Worm (Caenorhabditis elegans): ENCODE results near the gene srx-88.

The srx-88 gene

DNA sequence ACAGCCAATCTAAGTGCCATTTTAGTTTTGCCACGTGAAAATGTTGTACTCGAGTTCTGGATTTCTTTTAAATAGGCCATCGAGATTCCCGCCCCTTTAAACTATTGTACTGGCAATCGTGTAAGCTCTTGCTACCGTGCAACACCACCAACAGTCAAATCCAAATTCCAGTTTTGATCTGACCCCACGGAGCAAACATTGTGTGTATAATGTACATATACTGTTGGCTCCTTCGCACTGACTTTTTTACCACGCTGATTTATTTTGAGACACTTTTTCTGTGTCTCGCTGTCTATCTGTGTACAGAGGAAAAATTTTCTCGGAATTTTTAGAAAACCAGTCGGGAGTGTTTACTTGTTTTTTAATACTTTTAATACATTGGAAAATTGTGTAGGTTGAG, 26.7 kb downstream of the srx-88 start, which contains the start of gene piit-1:
Gene piit-1 (minus strand): TSS at position 101 of the 400 bp plus-strand sequence.
- TF ChIP-seq ama-1 (optimal IDR thresholded peaks at IDR 0.05), result no peak

DNA sequence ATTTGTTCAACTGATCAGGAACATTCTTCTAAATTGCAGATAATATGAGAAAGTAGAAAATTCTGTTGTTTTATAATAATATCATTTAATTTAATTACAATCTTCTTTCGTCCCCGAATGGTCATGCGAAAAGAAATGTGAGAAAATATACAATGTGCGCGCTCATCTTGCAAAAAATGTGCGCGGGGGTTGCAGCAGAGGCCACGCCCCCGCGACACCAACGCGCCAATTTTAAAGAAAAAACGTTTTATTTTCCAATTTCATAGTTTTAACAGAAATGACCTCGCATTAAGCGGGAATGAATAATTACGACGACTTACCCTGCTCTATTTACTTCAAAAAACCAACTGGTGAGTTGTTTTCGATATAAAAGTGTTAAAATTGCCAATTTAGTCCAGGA, 27.2 kb downstream of the srx-88 start, which contains the start of gene sas-5:
Gene sas-5 (plus strand): TSS at position 257 of the 400 bp plus-strand sequence.
- TF ChIP-seq tra-1 (GFP tag; IDR thresholded peaks at IDR 0.05), result 0 out of 2 replicates have a peak, but pooled peaks have one; percentile 20
- no peak for TF ChIP-seq spr-3 (GFP tag; optimal IDR thresholded peaks at IDR 0.05)
- TF ChIP-seq duxl-1 (tag; optimal IDR thresholded peaks at IDR 0.05; ENCODE audit: poor library complexity), result peak; percentile 88
- peak; percentile 4 for TF ChIP-seq ztf-7 (tag; optimal IDR thresholded peaks at IDR 0.05)
- peak; percentile 46 for TF ChIP-seq nhr-6 (tag; optimal IDR thresholded peaks at IDR 0.05)
- TF ChIP-seq lin-39 (tag; optimal IDR thresholded peaks at IDR 0.05), result no peak
- TF ChIP-seq mes-2 (tag; optimal IDR thresholded peaks at IDR 0.05; ENCODE audit: poor library complexity, severe bottlenecking), result peak; percentile 95
- peak; percentile 58 for TF ChIP-seq dve-1 (tag; optimal IDR thresholded peaks at IDR 0.05; ENCODE audit: insufficient read depth)
- TF ChIP-seq nhr-28 (tag; optimal IDR thresholded peaks at IDR 0.05), result peak; percentile 8
- peak; percentile 79 for TF ChIP-seq hmg-1.1 (GFP tag; IDR thresholded peaks at IDR 0.05)
- TF ChIP-seq spr-1 (tag; optimal IDR thresholded peaks at IDR 0.05), result peak; percentile 57
- TF ChIP-seq Y5F2A.4 (GFP tag; optimal IDR thresholded peaks at IDR 0.05), result no peak
- peak in 1 of 2 experiments; percentile 55 for TF ChIP-seq mdl-1 (tag; optimal IDR thresholded peaks at IDR 0.05)
- TF ChIP-seq mdt-29 (GFP tag; IDR thresholded peaks at IDR 0.05), result no peak
- TF ChIP-seq dmd-6 (GFP tag; IDR thresholded peaks at IDR 0.05), result peak; percentile 54; the same call in 1 of the 2 replicates
- peak; percentile 82 for TF ChIP-seq unc-130 (GFP tag; optimal IDR thresholded peaks at IDR 0.05)
- TF ChIP-seq daf-16 (GFP tag; optimal IDR thresholded peaks at IDR 0.05), result peak in 1 of 2 experiments; percentile 43
- TF ChIP-seq daf-16 (tag; optimal IDR thresholded peaks at IDR 0.05), result peak; percentile 45
- TF ChIP-seq ces-1 (GFP tag; optimal IDR thresholded peaks at IDR 0.05), result peak; percentile 34
- no peak for TF ChIP-seq madf-9 (GFP tag; conservative IDR thresholded peaks at IDR 0.05)
- TF ChIP-seq F44E2.7 (GFP tag; IDR thresholded peaks at IDR 0.05), result no peak
- TF ChIP-seq nhr-42 (GFP tag; IDR thresholded peaks at IDR 0.05), result 0 out of 2 replicates have a peak, but pooled peaks have one; percentile 11
- peak; percentile 64 for TF ChIP-seq hlh-11 (tag; optimal IDR thresholded peaks at IDR 0.05)
- peak; percentile 52 for TF ChIP-seq nhr-102 (tag; optimal IDR thresholded peaks at IDR 0.05)
- no peak for TF ChIP-seq tag-97 (GFP tag; IDR thresholded peaks at IDR 0.05)
- peak; percentile 37; the same call in 1 of the 2 replicates for TF ChIP-seq snpc-1.2 (GFP tag; IDR thresholded peaks at IDR 0.05)
- TF ChIP-seq php-3 (GFP tag; IDR thresholded peaks at IDR 0.05), result 0 out of 2 replicates have a peak, but pooled peaks have one; percentile 9
- TF ChIP-seq mep-1 (tag; optimal IDR thresholded peaks at IDR 0.05), result peak; percentile 74
- peak; percentile 64; the same call in 1 of the 2 replicates for TF ChIP-seq egl-43 (GFP tag; IDR thresholded peaks at IDR 0.05)
- no peak for TF ChIP-seq Y48G9A.11 (GFP tag; IDR thresholded peaks at IDR 0.05)
- no peak for TF ChIP-seq ceh-82 (tag; optimal IDR thresholded peaks at IDR 0.05)
- TF ChIP-seq lin-38 (GFP tag; IDR thresholded peaks at IDR 0.05), result peak; percentile 81
- peak; percentile 61 for TF ChIP-seq lin-13 (GFP tag; optimal IDR thresholded peaks at IDR 0.05)
- TF ChIP-seq hlh-30 (tag; optimal IDR thresholded peaks at IDR 0.05; ENCODE audit: insufficient read depth), result peak; percentile 72
- no peak for TF ChIP-seq fkh-10 (GFP tag; optimal IDR thresholded peaks at IDR 0.05)
- no peak for TF ChIP-seq ceh-44 (GFP tag; IDR thresholded peaks at IDR 0.05)
- TF ChIP-seq nhr-48 (tag; optimal IDR thresholded peaks at IDR 0.05), result peak; percentile 39
- TF ChIP-seq dpl-1 (GFP tag; optimal IDR thresholded peaks at IDR 0.05), result peak; percentile 93
- peak; percentile 22 for TF ChIP-seq F10B5.3 (tag; optimal IDR thresholded peaks at IDR 0.05)
- TF ChIP-seq zfp-2 (tag; optimal IDR thresholded peaks at IDR 0.05), result no peak
- TF ChIP-seq rbr-2 (tag; optimal IDR thresholded peaks at IDR 0.05), result peak; percentile 44
- TF ChIP-seq hif-1 (tag; optimal IDR thresholded peaks at IDR 0.05), result peak in 1 of 2 experiments; percentile 54
- TF ChIP-seq dmd-8 (GFP tag; IDR thresholded peaks at IDR 0.05), result no peak
